Fruit fly (Drosophila melanogaster) whole organism, larva: ENCODE results near the gene CG3009.
A peak's percentile ranks its signal among the peaks of the same experiment; 100 is the strongest.

Source experiments
- noc ChIP-seq: fragments of 200-800 bp; sonication (Bioruptor generic); optimal IDR thresholded peaks from 3 replicates; lab custom pipeline; 2019; ENCODE audit warnings: missing biosample characterization, mild to moderate bottlenecking, missing genetic modification characterization, moderate library complexity

Gene CG3009

dm6 chrX:4643887-4644286 is 22.6 kb downstream of the CG3009 start, which contains the start of gene CG3081:
TSS of gene CG3081 (minus strand) at chrX:4643987.
- TF ChIP-seq noc (tag; lab: Kevin White, UChicago) = no peak

dm6 chrX:4635856-4636486 is 30.5 kb downstream of the CG3009 start, which contains the start of the genes Alms1a and pon:
TSS of gene Alms1a (minus strand) at chrX:4636004.
TSS of gene pon (plus strand) at chrX:4636318.
- no peak for TF ChIP-seq noc (tag; lab: Kevin White, UChicago)

- no peak for TF ChIP-seq noc (tag; lab: Kevin White, UChicago)
Observed at dm6 chrX:4630836-4631235, 35.7 kb downstream of the CG3009 start, which contains the start of gene Alms1b. TSS of gene Alms1b (minus strand) at chrX:4630936.

- no peak for TF ChIP-seq noc (tag; lab: Kevin White, UChicago)
Observed at dm6 chrX:4627160-4627559, 39.3 kb downstream of the CG3009 start.

dm6 chrX:4618869-4619268 is 47.6 kb downstream of the CG3009 start:
- TF ChIP-seq noc (tag; lab: Kevin White, UChicago) = no peak

dm6 chrX:4616865-4617669 is 49.4 kb downstream of the CG3009 start, which contains the start of gene peb:
TSS of gene peb (plus strand) at chrX:4617564.
- no peak for TF ChIP-seq noc (tag; lab: Kevin White, UChicago)

dm6 chrX:4615684-4616292 is 50.7 kb downstream of the CG3009 start:
- TF ChIP-seq noc (tag; lab: Kevin White, UChicago) = no peak

dm6 chrX:4614945-4615344 is 51.6 kb downstream of the CG3009 start:
- no peak for TF ChIP-seq noc (tag; lab: Kevin White, UChicago)

dm6 chrX:4614325-4614724 is 52.2 kb downstream of the CG3009 start:
- TF ChIP-seq noc (tag; lab: Kevin White, UChicago) = peak; percentile 65

dm6 chrX:4613613-4614012 is 52.9 kb downstream of the CG3009 start:
- TF ChIP-seq noc (tag; lab: Kevin White, UChicago) = no peak

dm6 chrX:4612454-4612853 is 54.0 kb downstream of the CG3009 start:
- TF ChIP-seq noc (tag; lab: Kevin White, UChicago) = no peak

dm6 chrX:4610481-4610880 is 56.0 kb downstream of the CG3009 start:
- TF ChIP-seq noc (tag; lab: Kevin White, UChicago) = peak; percentile 27

dm6 chrX:4609737-4610136 is 56.8 kb downstream of the CG3009 start:
- no peak for TF ChIP-seq noc (tag; lab: Kevin White, UChicago)
